Fruit fly (Drosophila melanogaster) S2 (cell line): ENCODE measurements around the gene CdGAPr.

ENCODE experiments used
- CG8478 ChIP-seq: fragments of >200 bp; optimal IDR thresholded peaks from 2 replicates; lab custom pipeline; 2018
- CTCF ChIP-seq, 2 experiments: fragments of >200 bp; optimal IDR thresholded peaks; 2 replicates each; lab custom pipeline; 2018

- TF ChIP-seq CG8478 (lab: Kevin White, UChicago) (no peak), CTCF (optimal IDR thresholded peaks at IDR 0.05; lab: Kevin White, UChicago) (no peak)
Measured at dm6 chr2L:19764581-19765136, 27.0 kb downstream of the CdGAPr start.
